Fruit fly (Drosophila melanogaster) whole organism, pupa: Measurements from ENCODE around the gene CG14721.

Source experiments
- CG15710 ChIP-seq: fragments of 200-800 bp; sonication (Bioruptor generic); optimal IDR thresholded peaks from 2 replicates; lab custom pipeline; 2018; ENCODE audit warnings: missing biosample characterization, mild to moderate bottlenecking, missing genetic modification characterization, moderate library complexity
- CG17806 ChIP-seq: fragments of 200-800 bp; sonication (Bioruptor generic); optimal IDR thresholded peaks from 2 replicates; lab custom pipeline; 2018; ENCODE audit warnings: missing biosample characterization, mild to moderate bottlenecking, missing genetic modification characterization, moderate library complexity
- CG8159 ChIP-seq: fragments of 200-800 bp; sonication (Bioruptor generic); optimal IDR thresholded peaks from 3 replicates; lab custom pipeline; 2018; ENCODE audit warnings: missing biosample characterization, mild to moderate bottlenecking, missing genetic modification characterization, moderate library complexity
- EcR ChIP-seq: fragments of 200-800 bp; sonication (Bioruptor generic); optimal IDR thresholded peaks from 3 replicates; lab custom pipeline; 2019; ENCODE audit warnings: missing biosample characterization, missing genetic modification characterization, mild to moderate bottlenecking, moderate library complexity, missing genetic modification reagents
- Pif1B ChIP-seq: fragments of 200-800 bp; sonication (Bioruptor generic); optimal IDR thresholded peaks from 3 replicates; lab custom pipeline; 2016; ENCODE audit warnings: missing biosample characterization, missing genetic modification characterization
- Snoo ChIP-seq: fragments of 200-800 bp; sonication (Bioruptor generic); optimal IDR thresholded peaks from 3 replicates; lab custom pipeline; 2017; ENCODE audit warnings: missing biosample characterization, mild to moderate bottlenecking, missing genetic modification characterization, inconsistent platforms
- fd96Ca ChIP-seq: fragments of 200-800 bp; sonication (Bioruptor generic); IDR thresholded peaks from 3 replicates; pipeline ENCODE4 v1.3.6; 2022; ENCODE audit warnings: missing biosample characterization, missing genetic modification characterization

DNA sequence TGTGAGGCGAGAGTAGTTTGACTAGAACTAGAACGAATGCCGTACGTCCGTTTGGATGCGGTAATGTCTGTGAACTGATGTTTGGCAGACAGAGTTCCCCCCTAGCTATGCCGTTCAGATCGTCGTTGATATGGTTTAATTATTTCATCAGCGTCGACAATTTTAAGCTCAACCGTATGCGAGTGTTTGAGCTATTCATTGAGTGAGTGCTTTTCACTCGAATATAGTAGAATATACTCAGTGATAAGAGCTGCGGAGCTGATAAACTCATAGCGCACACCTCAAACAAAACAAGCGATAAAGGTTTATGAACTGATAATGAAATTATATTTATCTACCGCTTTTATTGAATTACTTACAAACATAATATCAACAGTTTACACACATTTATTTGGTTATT lies 47.2 kb upstream of the CG14721 start, which contains the start of gene CG6834:
- TF ChIP-seq EcR (GFP tag; lab: Kevin White, UChicago) (peak; percentile 57), Pif1B (GFP tag; lab: Kevin White, UChicago) (no peak), CG15710 (tag; lab: Kevin White, UChicago) (no peak), CG8159 (tag; lab: Kevin White, UChicago) (no peak), fd96Ca (GFP tag; lab: Robert Waterston, UW) (no peak), CG17806 (tag; lab: Kevin White, UChicago) (no peak), Snoo (no peak)
